Worm (Caenorhabditis elegans) whole organism, L1 larva: Measurements from ENCODE around the gene T04C12.11.
A peak's percentile ranks its signal among the peaks of the same experiment; 100 is the strongest.

Source experiments
- C04F5.9 ChIP-seq: sonication (generic microtip); optimal IDR thresholded peaks from 2 replicates; lab custom pipeline; 2016; ENCODE audit warnings: missing genetic modification characterization, missing compliant biosample characterization
- C34B4.2 ChIP-seq: sonication (generic microtip); optimal IDR thresholded peaks from 2 replicates; lab custom pipeline; 2017; ENCODE audit warnings: mild to moderate bottlenecking, missing genetic modification characterization, missing compliant biosample characterization
- alr-1 ChIP-seq: fragments of 200-800 bp; sonication (Bioruptor generic); optimal IDR thresholded peaks from 2 replicates; lab custom pipeline; 2018; ENCODE audit warnings: borderline replicate concordance, mild to moderate bottlenecking, missing genetic modification characterization, missing compliant biosample characterization
- aly-2 ChIP-seq: fragments of 150-350 bp; optimal IDR thresholded peaks from 2 replicates; lab custom pipeline; 2014; ENCODE audit warnings: missing biosample characterization, missing genetic modification characterization
- ama-1 ChIP-seq: fragments of 150-350 bp; optimal IDR thresholded peaks from 2 replicates; lab custom pipeline; 2014
- ceh-8 ChIP-seq: fragments of 200-800 bp; sonication (Bioruptor generic); optimal IDR thresholded peaks from 2 replicates; lab custom pipeline; 2018; ENCODE audit warnings: mild to moderate bottlenecking, missing genetic modification characterization, moderate library complexity, missing compliant biosample characterization
- ceh-88 ChIP-seq: fragments of 200-800 bp; sonication (Bioruptor generic); IDR thresholded peaks from 2 replicates; pipeline ENCODE4 v1.3.6; 2022; ENCODE audit warnings: missing genetic modification characterization, missing compliant biosample characterization
- efl-1 ChIP-seq, 4 experiments: fragments of 150-350 bp; optimal IDR thresholded peaks in 3 of 4; peaks in 1 of 4; 1 replicate in 1 of 4; 2 replicates in 3 of 4; lab custom pipeline; 2014; ENCODE audit warnings: missing biosample characterization in 2 of 4, missing genetic modification characterization in 2 of 4, missing genetic modification reagents in 2 of 4
- elt-2 ChIP-seq: sonication (generic microtip); optimal IDR thresholded peaks from 2 replicates; lab custom pipeline; 2016; ENCODE audit warnings: missing genetic modification characterization, mild to moderate bottlenecking, inconsistent platforms, missing compliant biosample characterization, missing genetic modification reagents
- elt-3 ChIP-seq, 6 experiments: fragments of 150-350 bp in 1 of 6; sonication (generic microtip); optimal IDR thresholded peaks; 2 replicates each; lab custom pipeline; 2017 to 2018; ENCODE audit warnings: missing biosample characterization in 6 of 6, missing genetic modification characterization in 6 of 6, inconsistent platforms in 1 of 6
- ets-5 ChIP-seq: fragments of 200-800 bp; sonication (Bioruptor generic); IDR thresholded peaks from 2 replicates; pipeline ENCODE4 v1.3.6; 2022; ENCODE audit warnings: missing genetic modification characterization, missing compliant biosample characterization
- fkh-10 ChIP-seq: sonication (generic microtip); optimal IDR thresholded peaks from 2 replicates; lab custom pipeline; 2017; ENCODE audit warnings: missing biosample characterization, missing genetic modification reagents, missing genetic modification characterization
- fos-1 ChIP-seq: fragments of 150-350 bp; optimal IDR thresholded peaks from 2 replicates; lab custom pipeline; 2014; ENCODE audit warnings: missing biosample characterization, missing genetic modification characterization
- hpl-2 ChIP-seq: fragments of 150-350 bp; optimal IDR thresholded peaks from 2 replicates; lab custom pipeline; 2014; ENCODE audit warnings: missing biosample characterization, missing genetic modification reagents, missing genetic modification characterization
- irx-1 ChIP-seq: sonication (generic microtip); optimal IDR thresholded peaks from 2 replicates; lab custom pipeline; 2016; ENCODE audit warnings: missing genetic modification characterization, missing compliant biosample characterization
- isw-1 ChIP-seq: fragments of 200-800 bp; sonication (Bioruptor generic); IDR thresholded peaks from 2 replicates; pipeline ENCODE4 v1.3.6; 2022; ENCODE audit warnings: missing genetic modification characterization, missing compliant biosample characterization
- lin-13 ChIP-seq: fragments of 150-350 bp; optimal IDR thresholded peaks from 2 replicates; lab custom pipeline; 2014; ENCODE audit warnings: missing biosample characterization, missing genetic modification reagents, missing genetic modification characterization
- lin-14 ChIP-seq: fragments of 200-800 bp; sonication (Bioruptor generic); optimal IDR thresholded peaks from 2 replicates; lab custom pipeline; 2018; ENCODE audit warnings: mild to moderate bottlenecking, missing genetic modification characterization, moderate library complexity, missing compliant biosample characterization
- lir-3 ChIP-seq: sonication (generic microtip); optimal IDR thresholded peaks from 2 replicates; lab custom pipeline; 2016; ENCODE audit warnings: mild to moderate bottlenecking, missing genetic modification characterization, moderate library complexity, missing compliant biosample characterization; ENCODE audit not compliant: poor library complexity
- lsy-2 ChIP-seq, 2 experiments: fragments of 150-350 bp; optimal IDR thresholded peaks; 2 replicates each; lab custom pipeline; 2014; ENCODE audit warnings: missing biosample characterization in 2 of 2, missing genetic modification characterization in 2 of 2
- mab-9 ChIP-seq: fragments of 200-800 bp; sonication (Bioruptor generic); IDR thresholded peaks from 2 replicates; pipeline ENCODE4 v1.3.6; 2022; ENCODE audit warnings: missing genetic modification reagents, missing genetic modification characterization, missing compliant biosample characterization
- mdl-1 ChIP-seq, 2 experiments: fragments of 150-350 bp; optimal IDR thresholded peaks; 2 replicates each; lab custom pipeline; 2014 to 2017; ENCODE audit warnings: missing biosample characterization in 2 of 2, missing genetic modification characterization in 2 of 2, inconsistent platforms in 1 of 2
- mef-2 ChIP-seq: fragments of 150-350 bp; optimal IDR thresholded peaks from 2 replicates; lab custom pipeline; 2014; ENCODE audit warnings: missing biosample characterization, missing genetic modification characterization
- nhr-11 ChIP-seq: fragments of 150-350 bp; optimal IDR thresholded peaks from 2 replicates; lab custom pipeline; 2014; ENCODE audit warnings: missing biosample characterization, missing genetic modification characterization
- nhr-19 ChIP-seq: fragments of 200-800 bp; sonication (Bioruptor generic); conservative IDR thresholded peaks from 2 replicates; pipeline ENCODE4 v1.3.6; 2022; ENCODE audit warnings: missing genetic modification characterization, missing compliant biosample characterization
- nhr-20 ChIP-seq: sonication (generic microtip); optimal IDR thresholded peaks from 2 replicates; lab custom pipeline; 2016; ENCODE audit warnings: mild to moderate bottlenecking, missing genetic modification characterization, missing compliant biosample characterization
- nhr-237 ChIP-seq: fragments of 150-350 bp; optimal IDR thresholded peaks from 2 replicates; lab custom pipeline; 2014; ENCODE audit warnings: missing biosample characterization, missing genetic modification characterization
- nhr-47 ChIP-seq: sonication (generic microtip); optimal IDR thresholded peaks from 2 replicates; lab custom pipeline; 2016; ENCODE audit warnings: mild to moderate bottlenecking, missing genetic modification characterization, moderate library complexity, missing compliant biosample characterization
- nhr-71 ChIP-seq: sonication (generic microtip); optimal IDR thresholded peaks from 2 replicates; lab custom pipeline; 2016; ENCODE audit warnings: mild to moderate bottlenecking, missing genetic modification characterization, moderate library complexity, missing compliant biosample characterization
- nhr-84 ChIP-seq: sonication (generic microtip); optimal IDR thresholded peaks from 2 replicates; lab custom pipeline; 2017; ENCODE audit warnings: missing biosample characterization, missing genetic modification characterization
- nhr-90 ChIP-seq: sonication (generic microtip); optimal IDR thresholded peaks from 2 replicates; lab custom pipeline; 2016; ENCODE audit warnings: mild to moderate bottlenecking, missing genetic modification characterization, missing compliant biosample characterization; ENCODE audit not compliant: poor library complexity
- pqm-1 ChIP-seq: sonication (generic microtip); optimal IDR thresholded peaks from 3 replicates; lab custom pipeline; 2017; ENCODE audit warnings: missing biosample characterization, missing genetic modification characterization
- rnt-1 ChIP-seq: sonication (generic microtip); optimal IDR thresholded peaks from 2 replicates; lab custom pipeline; 2016; ENCODE audit warnings: mild to moderate bottlenecking, missing genetic modification characterization, moderate library complexity, missing compliant biosample characterization
- skn-1 ChIP-seq: fragments of 150-350 bp; optimal IDR thresholded peaks from 2 replicates; lab custom pipeline; 2014; ENCODE audit warnings: missing biosample characterization, missing genetic modification characterization
- snpc-4 ChIP-seq: fragments of 150-350 bp; optimal IDR thresholded peaks from 2 replicates; lab custom pipeline; 2014; ENCODE audit warnings: missing biosample characterization, missing genetic modification characterization
- sox-4 ChIP-seq: sonication (generic microtip); optimal IDR thresholded peaks from 2 replicates; lab custom pipeline; 2016; ENCODE audit warnings: missing genetic modification characterization, missing compliant biosample characterization
- sup-37 ChIP-seq: fragments of 200-800 bp; sonication (Bioruptor generic); optimal IDR thresholded peaks from 2 replicates; lab custom pipeline; 2018; ENCODE audit warnings: mild to moderate bottlenecking, missing genetic modification characterization, missing compliant biosample characterization
- swsn-7 ChIP-seq: sonication (generic microtip); optimal IDR thresholded peaks from 2 replicates; lab custom pipeline; 2016; ENCODE audit warnings: missing genetic modification characterization, missing compliant biosample characterization
- tbx-2 ChIP-seq: sonication (generic microtip); optimal IDR thresholded peaks from 2 replicates; lab custom pipeline; 2016; ENCODE audit warnings: missing genetic modification characterization, missing compliant biosample characterization
- tlp-1 ChIP-seq: fragments of 150-350 bp; optimal IDR thresholded peaks from 2 replicates; lab custom pipeline; 2014; ENCODE audit warnings: missing biosample characterization, missing genetic modification characterization
- unc-130 ChIP-seq: fragments of 150-350 bp; optimal IDR thresholded peaks from 2 replicates; lab custom pipeline; 2017; ENCODE audit warnings: missing biosample characterization, missing genetic modification characterization, inconsistent platforms
- vab-15 ChIP-seq: sonication (generic microtip); optimal IDR thresholded peaks from 2 replicates; lab custom pipeline; 2017; ENCODE audit warnings: missing genotype, mild to moderate bottlenecking, missing genetic modification characterization, missing compliant biosample characterization
- zag-1 ChIP-seq: fragments of 150-350 bp; optimal IDR thresholded peaks from 2 replicates; lab custom pipeline; 2014; ENCODE audit warnings: missing biosample characterization, missing genetic modification characterization
- zip-4 ChIP-seq: fragments of 200-800 bp; sonication (Bioruptor generic); optimal IDR thresholded peaks from 2 replicates; lab custom pipeline; 2018; ENCODE audit warnings: mild to moderate bottlenecking, missing genetic modification characterization, moderate library complexity, missing compliant biosample characterization
- ztf-11 ChIP-seq, 2 experiments: sonication (generic microtip); optimal IDR thresholded peaks; 2 replicates each; lab custom pipeline; 2016 to 2017; ENCODE audit warnings: missing genetic modification characterization in 2 of 2, missing biosample characterization in 1 of 2, missing compliant biosample characterization in 1 of 2

The T04C12.11 gene

ce11 chrV:11029309-11029708 is 30.8 kb downstream of the T04C12.11 start (continued):
- TF ChIP-seq efl-1 (optimal IDR thresholded peaks at IDR 0.05; lab: Kevin White, UChicago): peak; percentile 95 to 97
- peak; percentile 93 to 99 for TF ChIP-seq efl-1 (GFP tag; optimal IDR thresholded peaks at IDR 0.05 in 1 of 2; lab: Kevin White, UChicago)
- TF ChIP-seq C04F5.9 (tag; lab: Kevin White, UChicago): peak; percentile 72
- peak; percentile 81 for TF ChIP-seq nhr-20 (tag; lab: Kevin White, UChicago)
- TF ChIP-seq fkh-10: no peak
- TF ChIP-seq lin-13 (GFP tag; lab: Kevin White, UChicago): peak; percentile 56
- TF ChIP-seq elt-3 (tag; optimal IDR thresholded peaks at IDR 0.05; lab: Kevin White, UChicago): peak in 1 of 6 experiments; percentile 30
- TF ChIP-seq nhr-11 (tag; lab: Kevin White, UChicago): no peak
- TF ChIP-seq mab-9 (GFP tag; lab: Robert Waterston, UW): 0 out of 2 replicates have a peak, but pooled peaks have one; percentile 48
- TF ChIP-seq zag-1 (tag; lab: Kevin White, UChicago): no peak
- TF ChIP-seq nhr-19 (GFP tag; lab: Robert Waterston, UW): peak; percentile 72
- peak; percentile 32 to 72 for TF ChIP-seq lsy-2 (tag; optimal IDR thresholded peaks at IDR 0.05; lab: Kevin White, UChicago)
- TF ChIP-seq sox-4 (tag; lab: Kevin White, UChicago): peak; percentile 74
- TF ChIP-seq zip-4: peak; percentile 11
- peak; percentile 80 for TF ChIP-seq tbx-2 (tag; lab: Kevin White, UChicago)
- TF ChIP-seq lin-14 (GFP tag; lab: Kevin White, UChicago): peak; percentile 38
- no peak for TF ChIP-seq ets-5
- peak; percentile 86 for TF ChIP-seq irx-1 (tag; lab: Kevin White, UChicago)
- no peak for TF ChIP-seq alr-1 (tag; lab: Kevin White, UChicago)
- TF ChIP-seq ama-1 (lab: Kevin White, UChicago): no peak
- TF ChIP-seq ceh-88 (GFP tag; lab: Robert Waterston, UW): no peak
- no peak for TF ChIP-seq C34B4.2 (tag; lab: Kevin White, UChicago)
- peak; percentile 45 for TF ChIP-seq sup-37 (GFP tag; lab: Kevin White, UChicago)
- peak; percentile 59 for TF ChIP-seq swsn-7 (tag; lab: Kevin White, UChicago)
- TF ChIP-seq rnt-1: peak; percentile 96
- peak; percentile 63 for TF ChIP-seq elt-2 (tag; lab: Kevin White, UChicago)
- peak in 1 of 2 experiments; percentile 28 for TF ChIP-seq mdl-1 (tag; optimal IDR thresholded peaks at IDR 0.05; lab: Kevin White, UChicago)
- peak; percentile 88 for TF ChIP-seq nhr-90 (tag; lab: Kevin White, UChicago)
- TF ChIP-seq aly-2: no peak
- TF ChIP-seq isw-1 (GFP tag; lab: Robert Waterston, UW): peak; percentile 53
- TF ChIP-seq fos-1 (tag; lab: Kevin White, UChicago): peak; percentile 16
- peak; percentile 55 for TF ChIP-seq ceh-8 (GFP tag; lab: Kevin White, UChicago)

DNA sequence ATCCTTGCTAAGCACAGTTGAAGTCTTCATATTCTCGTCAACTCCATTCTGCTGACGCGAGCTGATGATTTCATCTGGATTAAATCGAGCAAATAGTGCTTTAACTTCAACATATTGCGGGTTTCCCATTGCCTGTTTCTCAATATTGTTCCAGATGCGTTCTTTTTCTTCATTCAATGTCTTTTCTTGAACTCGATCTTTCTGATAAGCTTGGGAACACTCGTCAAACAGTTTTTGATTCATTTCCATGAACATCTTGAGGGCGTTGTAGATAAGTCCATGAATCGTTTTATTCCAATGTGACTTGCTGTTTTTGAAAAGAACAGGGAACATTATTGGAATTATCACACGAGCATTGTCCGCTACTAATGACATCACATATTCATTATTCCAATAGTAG is 32.3 kb downstream of the T04C12.11 start:
- no peak for TF ChIP-seq tlp-1 (tag; lab: Kevin White, UChicago)
- no peak for TF ChIP-seq pqm-1 (tag; lab: Kevin White, UChicago)
- no peak for TF ChIP-seq mef-2 (tag; lab: Kevin White, UChicago)
- TF ChIP-seq lsy-2 (tag; optimal IDR thresholded peaks at IDR 0.05; lab: Kevin White, UChicago): no peak
- no peak for TF ChIP-seq nhr-47
- TF ChIP-seq nhr-84: no peak
- TF ChIP-seq lir-3 (tag; lab: Kevin White, UChicago): no peak
- TF ChIP-seq unc-130 (tag; lab: Kevin White, UChicago): no peak
- no peak for TF ChIP-seq aly-2
- TF ChIP-seq nhr-71 (tag; lab: Kevin White, UChicago): no peak
- no peak for TF ChIP-seq snpc-4
- TF ChIP-seq nhr-237 (tag; lab: Kevin White, UChicago): no peak
- no peak for TF ChIP-seq hpl-2 (GFP tag; lab: Kevin White, UChicago)
- TF ChIP-seq ztf-11 (tag; optimal IDR thresholded peaks at IDR 0.05; lab: Kevin White, UChicago): no peak
- no peak for TF ChIP-seq nhr-19 (GFP tag; lab: Robert Waterston, UW)
- TF ChIP-seq sup-37 (GFP tag; lab: Kevin White, UChicago): no peak
- no peak for TF ChIP-seq lin-14 (GFP tag; lab: Kevin White, UChicago)
- no peak for TF ChIP-seq vab-15 (tag; lab: Kevin White, UChicago)
- no peak for TF ChIP-seq skn-1
- TF ChIP-seq, all 84 proteins: peak for 0
